Worm (Caenorhabditis elegans): ENCODE measurements around the gene nsph-3.1.
"Not testable (repeated sequence)": the region's sequence is repeated elsewhere in the genome, so short reads cannot be mapped to it uniquely, and the experiment has no call there.

nsph-3.1 gene

DNA sequence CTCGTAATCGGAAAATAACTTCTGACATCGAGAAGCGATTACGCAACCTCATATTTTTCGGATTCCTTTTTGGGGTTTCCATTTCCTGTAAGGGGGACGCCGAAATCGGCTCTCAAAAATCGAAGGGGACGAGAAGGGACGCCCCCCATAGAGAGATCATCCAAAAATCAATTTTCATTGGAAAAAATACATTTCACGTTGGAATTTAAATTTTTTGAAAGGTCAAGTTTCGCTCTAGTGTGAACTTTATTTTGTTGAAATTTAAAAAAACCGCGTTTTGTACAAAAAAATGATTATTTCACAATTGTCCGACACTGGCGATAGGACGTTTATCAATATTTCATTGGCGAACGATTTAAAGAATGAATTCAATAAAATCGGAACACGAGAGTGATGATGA lies 2.4 kb downstream of the nsph-3.1 start, which contains the start of gene Y69E1A.3:
Y69E1A.3 (plus strand) TSS at position 301 of the 400 bp plus-strand sequence.
- TF ChIP-seq cog-1 (tag; optimal IDR thresholded peaks at IDR 0.05) (no peak), med-1 (GFP tag; optimal IDR thresholded peaks at IDR 0.05; ENCODE audit: insufficient read depth) (no peak), T22C8.4 (GFP tag; IDR thresholded peaks at IDR 0.05) (no peak), ztf-29 (GFP tag; IDR thresholded peaks at IDR 0.05) (no peak), tab-1 (GFP tag; IDR thresholded peaks at IDR 0.05) (no peak), flt-1 (GFP tag; IDR thresholded peaks at IDR 0.05) (no peak)

DNA sequence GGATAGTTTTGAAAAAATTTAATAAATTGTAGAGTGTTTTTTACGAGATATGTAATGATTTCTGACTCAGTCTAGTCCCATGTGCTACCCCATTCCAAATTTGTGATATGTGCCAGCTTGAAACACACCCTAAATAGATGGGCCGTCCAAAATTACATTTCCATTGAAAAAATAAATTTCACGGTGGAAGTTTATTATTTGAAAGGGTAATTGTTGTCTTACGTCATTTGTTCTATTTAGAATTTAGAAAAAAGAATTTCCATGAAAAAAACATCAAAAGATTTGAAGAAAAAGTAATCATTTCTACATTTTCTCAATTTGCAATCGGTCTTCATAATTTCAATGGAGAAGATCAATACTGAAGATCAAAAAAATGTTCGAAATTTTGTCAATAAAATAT lies 5.3 kb downstream of the nsph-3.1 start, which contains the start of gene Y69E1A.4:
Y69E1A.4 (plus strand) TSS at position 301 of the 400 bp plus-strand sequence.
- not testable (repeated sequence) for TF ChIP-seq cog-1 (tag; optimal IDR thresholded peaks at IDR 0.05); ref-1 (GFP tag; conservative IDR thresholded peaks at IDR 0.05); T22C8.4 (GFP tag; IDR thresholded peaks at IDR 0.05)

DNA sequence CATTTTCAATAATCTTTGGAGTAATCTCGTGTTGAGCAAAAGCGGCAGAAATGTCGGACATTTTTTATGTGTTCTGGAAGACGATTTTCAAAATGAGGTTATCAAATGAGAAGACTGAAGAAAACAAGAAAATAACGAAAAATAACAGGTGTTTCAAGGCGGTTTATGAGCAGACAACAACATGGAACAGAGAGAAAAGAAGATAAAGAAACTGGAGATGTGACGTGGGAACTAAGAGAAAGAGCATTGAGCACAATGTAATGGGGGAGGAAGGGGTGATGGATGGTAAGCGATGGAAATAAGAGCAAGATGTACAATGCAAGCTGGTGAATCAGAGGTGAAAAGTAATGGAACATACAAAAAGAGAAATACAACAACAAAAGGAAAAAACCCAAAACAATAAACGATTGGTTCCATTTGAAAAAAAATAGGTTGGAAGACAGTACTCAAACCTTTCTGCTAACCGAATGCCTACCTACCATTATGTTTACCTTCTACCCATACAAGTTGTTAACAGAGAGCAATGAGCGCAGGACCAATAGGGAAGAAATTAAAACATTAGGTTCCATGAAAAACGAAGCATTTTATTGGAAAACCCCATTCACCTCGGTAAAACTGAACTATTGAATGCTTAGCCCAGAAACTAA lies 8.1 kb downstream of the nsph-3.1 start, which contains the start of gene Y69E1A.5:
Y69E1A.5 (minus strand) TSS at position 73 of the 647 bp plus-strand sequence.
- TF ChIP-seq ref-1 (GFP tag; conservative IDR thresholded peaks at IDR 0.05) (no peak), med-1 (GFP tag; optimal IDR thresholded peaks at IDR 0.05; ENCODE audit: insufficient read depth) (no peak), flt-1 (GFP tag; IDR thresholded peaks at IDR 0.05) (no peak), ztf-29 (GFP tag; IDR thresholded peaks at IDR 0.05) (no peak), tab-1 (GFP tag; IDR thresholded peaks at IDR 0.05) (no peak), ztf-23 (GFP tag; IDR thresholded peaks at IDR 0.05) (no peak), klf-2 (GFP tag; conservative IDR thresholded peaks at IDR 0.05) (no peak), cog-1 (tag; optimal IDR thresholded peaks at IDR 0.05) (no peak), T22C8.4 (GFP tag; IDR thresholded peaks at IDR 0.05) (no peak)

DNA sequence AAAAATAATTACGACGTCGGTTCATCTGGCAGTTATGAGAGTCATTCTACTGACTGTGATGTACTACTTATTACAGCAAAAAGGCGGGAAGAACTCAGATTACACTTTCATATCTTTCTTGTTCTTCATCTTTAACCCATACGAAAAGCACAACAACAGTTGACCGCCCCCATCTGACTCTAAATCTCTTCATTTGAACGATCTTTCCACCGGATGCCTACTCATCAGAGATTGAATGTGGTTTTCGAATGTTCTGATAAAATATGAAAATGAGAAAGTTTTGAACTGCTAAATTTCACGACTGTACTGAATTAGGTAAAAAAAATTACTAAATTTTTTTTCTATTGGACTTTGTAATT lies 8.6 kb downstream of the nsph-3.1 start, which contains the start of gene sri-19:
sri-19 (plus strand) TSS at position 143 of the 359 bp plus-strand sequence.
- TF ChIP-seq cog-1 (tag; optimal IDR thresholded peaks at IDR 0.05): no peak
- no peak for TF ChIP-seq flt-1 (GFP tag; IDR thresholded peaks at IDR 0.05)
- TF ChIP-seq ztf-29 (GFP tag; IDR thresholded peaks at IDR 0.05): no peak
- TF ChIP-seq T22C8.4 (GFP tag; IDR thresholded peaks at IDR 0.05): no peak
- no peak for TF ChIP-seq klf-2 (GFP tag; conservative IDR thresholded peaks at IDR 0.05)
- no peak for TF ChIP-seq ztf-23 (GFP tag; IDR thresholded peaks at IDR 0.05)
- TF ChIP-seq tab-1 (GFP tag; IDR thresholded peaks at IDR 0.05): no peak

DNA sequence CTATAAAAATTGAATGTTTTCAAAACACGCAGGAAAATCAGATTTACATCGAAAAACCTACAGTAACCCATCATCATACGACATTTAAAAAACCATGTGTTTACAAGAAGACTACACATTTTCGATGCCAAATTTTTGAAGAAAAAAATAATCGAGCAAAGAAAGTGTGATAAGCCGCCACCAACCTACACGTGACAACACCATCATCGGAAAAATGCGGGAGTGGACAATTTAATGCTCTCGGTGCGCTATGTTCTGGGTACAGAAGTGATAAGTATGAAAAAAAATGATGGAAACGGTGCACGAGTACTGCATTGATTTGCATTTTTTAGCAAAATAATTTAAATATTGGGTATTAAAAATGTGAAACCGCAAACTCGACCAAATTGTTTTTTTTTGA lies 15.1 kb downstream of the nsph-3.1 start:
- no peak for TF ChIP-seq cog-1 (tag; optimal IDR thresholded peaks at IDR 0.05)
- TF ChIP-seq flt-1 (GFP tag; IDR thresholded peaks at IDR 0.05): no peak
- TF ChIP-seq med-1 (GFP tag; optimal IDR thresholded peaks at IDR 0.05; ENCODE audit: insufficient read depth): no peak
- no peak for TF ChIP-seq ztf-29 (GFP tag; IDR thresholded peaks at IDR 0.05)
- no peak for TF ChIP-seq ref-1 (GFP tag; conservative IDR thresholded peaks at IDR 0.05)
- TF ChIP-seq tab-1 (GFP tag; IDR thresholded peaks at IDR 0.05): no peak
- no peak for TF ChIP-seq ztf-23 (GFP tag; IDR thresholded peaks at IDR 0.05)
- TF ChIP-seq klf-2 (GFP tag; conservative IDR thresholded peaks at IDR 0.05): no peak

DNA sequence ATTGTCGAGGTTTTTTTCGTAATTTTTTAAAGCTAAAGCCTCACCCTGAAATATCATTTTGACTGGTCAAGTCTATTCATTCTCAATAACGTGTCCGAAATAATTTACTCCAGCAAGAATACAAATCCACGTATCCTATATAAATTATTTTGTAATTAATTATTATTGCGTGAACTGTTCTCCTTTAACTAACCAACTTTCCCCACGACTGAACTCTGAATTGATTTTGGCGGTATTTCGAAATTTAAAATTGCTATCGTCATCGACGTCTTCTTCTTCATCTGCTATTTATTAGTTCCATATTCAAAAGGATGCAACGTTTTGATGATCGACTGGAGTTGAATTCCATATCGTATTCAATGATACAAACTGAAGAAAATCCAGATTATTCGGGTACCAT lies 16.7 kb downstream of the nsph-3.1 start, which contains the start of the genes aqp-3 and Y69E1A.8:
aqp-3 (minus strand) TSS at position 101 of the 400 bp plus-strand sequence.
Y69E1A.8 (plus strand) TSS at position 246 of the 400 bp plus-strand sequence.
- TF ChIP-seq cog-1 (tag; optimal IDR thresholded peaks at IDR 0.05) (no peak), ztf-29 (GFP tag; IDR thresholded peaks at IDR 0.05) (no peak), flt-1 (GFP tag; IDR thresholded peaks at IDR 0.05) (no peak), T22C8.4 (GFP tag; IDR thresholded peaks at IDR 0.05) (no peak), ref-1 (GFP tag; conservative IDR thresholded peaks at IDR 0.05) (no peak), tab-1 (GFP tag; IDR thresholded peaks at IDR 0.05) (no peak), ztf-23 (GFP tag; IDR thresholded peaks at IDR 0.05) (no peak)

DNA sequence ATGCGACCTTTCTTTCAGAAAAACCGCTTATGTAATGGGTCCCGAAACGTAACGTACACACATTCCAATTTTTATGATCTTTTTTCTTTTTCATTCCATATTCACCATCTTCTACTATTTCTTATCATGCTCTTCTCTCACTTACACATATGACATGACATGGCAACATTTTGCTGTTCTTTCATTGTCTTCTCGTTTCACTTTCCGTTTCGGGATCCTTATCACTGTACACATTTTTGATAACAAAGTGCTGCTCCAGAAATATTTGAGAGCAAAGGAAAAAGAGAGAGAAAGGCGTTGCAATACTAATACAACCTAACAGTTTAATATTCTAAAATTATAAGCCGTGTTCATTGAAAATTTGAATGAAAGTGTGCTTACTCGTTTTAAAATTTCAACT lies 20.7 kb downstream of the nsph-3.1 start:
- no peak for TF ChIP-seq cog-1 (tag; optimal IDR thresholded peaks at IDR 0.05)
- TF ChIP-seq tab-1 (GFP tag; IDR thresholded peaks at IDR 0.05): no peak
- TF ChIP-seq med-1 (GFP tag; optimal IDR thresholded peaks at IDR 0.05; ENCODE audit: insufficient read depth): no peak
- TF ChIP-seq ref-1 (GFP tag; conservative IDR thresholded peaks at IDR 0.05): no peak
- no peak for TF ChIP-seq klf-2 (GFP tag; conservative IDR thresholded peaks at IDR 0.05)
- TF ChIP-seq T22C8.4 (GFP tag; IDR thresholded peaks at IDR 0.05): no peak
- TF ChIP-seq flt-1 (GFP tag; IDR thresholded peaks at IDR 0.05): no peak
- TF ChIP-seq ztf-29 (GFP tag; IDR thresholded peaks at IDR 0.05): no peak
- no peak for TF ChIP-seq ztf-23 (GFP tag; IDR thresholded peaks at IDR 0.05)

DNA sequence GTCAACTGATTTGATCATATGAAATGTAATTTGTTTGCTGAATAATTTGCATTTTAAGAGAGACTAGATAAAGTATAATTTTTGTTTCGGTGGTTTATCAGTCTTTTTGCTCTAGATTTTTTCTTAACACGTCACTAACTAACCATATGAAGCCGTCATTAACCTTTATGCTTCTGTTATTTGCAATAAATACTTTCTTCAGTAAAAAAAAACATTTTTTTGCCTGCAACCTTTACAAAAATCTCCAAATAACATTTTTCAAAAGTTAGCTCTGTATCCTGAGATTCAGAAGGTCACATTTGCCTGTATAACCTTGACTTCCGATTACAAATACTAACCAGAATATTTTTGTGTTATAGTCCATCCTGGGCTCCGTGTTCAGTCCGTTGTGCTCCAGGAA lies 21.2 kb downstream of the nsph-3.1 start:
- no peak for TF ChIP-seq flt-1 (GFP tag; IDR thresholded peaks at IDR 0.05)
- no peak for TF ChIP-seq T22C8.4 (GFP tag; IDR thresholded peaks at IDR 0.05)
- no peak for TF ChIP-seq ztf-29 (GFP tag; IDR thresholded peaks at IDR 0.05)

DNA sequence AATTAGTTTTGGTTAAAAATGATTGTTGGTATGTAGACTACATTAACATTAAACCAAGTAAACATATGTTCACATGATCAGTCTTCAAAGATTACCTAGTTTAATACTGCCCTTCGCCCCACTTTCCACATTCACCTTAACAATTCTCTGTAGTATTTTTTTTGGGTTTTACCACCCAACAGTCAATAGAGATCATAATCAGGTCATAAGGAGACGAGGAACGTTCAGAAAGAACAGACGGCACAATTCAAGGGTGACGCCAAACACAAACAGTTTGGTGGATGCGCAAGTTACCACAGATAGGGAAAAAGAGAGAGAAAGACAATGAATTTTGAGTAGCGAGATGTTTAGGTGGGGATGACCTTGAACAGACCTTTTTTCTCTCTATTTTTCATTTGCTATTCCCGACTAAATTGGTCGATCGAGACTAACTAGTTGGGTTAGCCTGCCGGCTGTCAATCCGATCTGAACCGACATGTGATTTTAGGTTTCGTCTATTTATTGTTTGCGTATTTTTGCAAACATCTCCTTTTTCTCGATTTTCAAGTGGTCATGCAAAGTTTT lies 22.1 kb downstream of the nsph-3.1 start:
- TF ChIP-seq flt-1 (GFP tag; IDR thresholded peaks at IDR 0.05): no peak
- TF ChIP-seq klf-2 (GFP tag; conservative IDR thresholded peaks at IDR 0.05): no peak
- no peak for TF ChIP-seq med-1 (GFP tag; optimal IDR thresholded peaks at IDR 0.05; ENCODE audit: insufficient read depth)
- TF ChIP-seq cog-1 (tag; optimal IDR thresholded peaks at IDR 0.05): no peak
- no peak for TF ChIP-seq tab-1 (GFP tag; IDR thresholded peaks at IDR 0.05)
- TF ChIP-seq ztf-23 (GFP tag; IDR thresholded peaks at IDR 0.05): no peak
- TF ChIP-seq ztf-29 (GFP tag; IDR thresholded peaks at IDR 0.05): no peak
- TF ChIP-seq T22C8.4 (GFP tag; IDR thresholded peaks at IDR 0.05): no peak
- no peak for TF ChIP-seq ref-1 (GFP tag; conservative IDR thresholded peaks at IDR 0.05)

DNA sequence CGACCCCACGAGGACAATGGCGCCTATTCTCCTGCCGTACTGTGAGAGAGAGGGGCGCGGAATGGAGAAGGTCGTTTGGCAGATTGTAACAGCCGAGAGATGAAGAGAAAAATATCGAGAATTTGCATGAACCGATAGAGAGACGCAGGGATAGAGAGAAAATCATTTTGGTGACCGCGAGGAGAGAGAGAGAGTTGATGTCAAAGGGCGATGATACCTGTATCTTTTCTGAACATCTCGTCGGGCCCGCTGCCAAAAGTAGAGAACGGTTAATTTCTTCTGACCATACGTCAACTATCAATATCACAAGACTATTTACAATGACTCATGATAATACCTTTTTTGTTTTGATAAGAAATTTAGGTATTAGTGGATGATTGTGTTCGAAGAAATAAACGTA lies 26.4 kb downstream of the nsph-3.1 start:
- no peak for TF ChIP-seq T22C8.4 (GFP tag; IDR thresholded peaks at IDR 0.05)
- TF ChIP-seq ztf-29 (GFP tag; IDR thresholded peaks at IDR 0.05): no peak
- no peak for TF ChIP-seq med-1 (GFP tag; optimal IDR thresholded peaks at IDR 0.05; ENCODE audit: insufficient read depth)
